Worm (Caenorhabditis elegans) whole organism, early embryonic: ENCODE results near the gene Y73C8B.1.

Source experiments
- B0310.2 ChIP-seq: sonication (generic microtip); optimal IDR thresholded peaks from 2 replicates; lab custom pipeline; 2016; ENCODE audit warnings: mild to moderate bottlenecking, missing genetic modification characterization, missing compliant biosample characterization
- F13C5.2 ChIP-seq: sonication (generic microtip); optimal IDR thresholded peaks from 2 replicates; lab custom pipeline; 2017; ENCODE audit warnings: mild to moderate bottlenecking, missing genetic modification characterization, inconsistent platforms, missing compliant biosample characterization
- aly-1 ChIP-seq: sonication (generic microtip); optimal IDR thresholded peaks from 2 replicates; lab custom pipeline; 2016; ENCODE audit warnings: missing genetic modification characterization, missing compliant biosample characterization
- ama-1 ChIP-seq: fragments of 150-350 bp; optimal IDR thresholded peaks from 2 replicates; lab custom pipeline; 2014
- ceh-36 ChIP-seq: sonication (generic microtip); optimal IDR thresholded peaks from 2 replicates; lab custom pipeline; 2016; ENCODE audit warnings: missing genetic modification characterization, inconsistent platforms, missing compliant biosample characterization
- ets-7 ChIP-seq: sonication (generic microtip); optimal IDR thresholded peaks from 2 replicates; lab custom pipeline; 2016; ENCODE audit warnings: missing genotype, missing genetic modification characterization, missing compliant biosample characterization
- flt-1 ChIP-seq: fragments of 200-800 bp; sonication (Bioruptor generic); IDR thresholded peaks from 2 replicates; pipeline ENCODE4 v1.3.6; 2022; ENCODE audit warnings: missing genetic modification characterization, missing compliant biosample characterization
- hmbx-1 ChIP-seq: sonication (generic microtip); optimal IDR thresholded peaks from 2 replicates; lab custom pipeline; 2016; ENCODE audit warnings: mild to moderate bottlenecking, missing genetic modification characterization, missing compliant biosample characterization
- hmg-4 ChIP-seq: fragments of 200-800 bp; sonication (Bioruptor generic); optimal IDR thresholded peaks from 2 replicates; lab custom pipeline; 2018; ENCODE audit warnings: mild to moderate bottlenecking, missing genetic modification characterization, missing compliant biosample characterization
- hnd-1 ChIP-seq: sonication (generic microtip); optimal IDR thresholded peaks from 2 replicates; lab custom pipeline; 2016; ENCODE audit warnings: missing genetic modification characterization, missing compliant biosample characterization
- pes-1 ChIP-seq: fragments of 200-800 bp; sonication (Bioruptor generic); IDR thresholded peaks from 2 replicates; pipeline ENCODE4 v1.3.6; 2022; ENCODE audit warnings: missing genetic modification reagents, missing genetic modification characterization, missing compliant biosample characterization
- sea-1 ChIP-seq: fragments of 200-800 bp; sonication (Bioruptor generic); conservative IDR thresholded peaks from 2 replicates; pipeline ENCODE4 v1.3.6; 2022; ENCODE audit warnings: missing genetic modification characterization, missing compliant biosample characterization
- tbx-11 ChIP-seq: fragments of 200-800 bp; sonication (Bioruptor generic); IDR thresholded peaks from 2 replicates; pipeline ENCODE4 v1.3.6; 2022; ENCODE audit warnings: missing genetic modification characterization, missing compliant biosample characterization
- tra-4 ChIP-seq: sonication (generic microtip); optimal IDR thresholded peaks from 2 replicates; lab custom pipeline; 2017; ENCODE audit warnings: missing genetic modification characterization, missing compliant biosample characterization

Gene Y73C8B.1

DNA sequence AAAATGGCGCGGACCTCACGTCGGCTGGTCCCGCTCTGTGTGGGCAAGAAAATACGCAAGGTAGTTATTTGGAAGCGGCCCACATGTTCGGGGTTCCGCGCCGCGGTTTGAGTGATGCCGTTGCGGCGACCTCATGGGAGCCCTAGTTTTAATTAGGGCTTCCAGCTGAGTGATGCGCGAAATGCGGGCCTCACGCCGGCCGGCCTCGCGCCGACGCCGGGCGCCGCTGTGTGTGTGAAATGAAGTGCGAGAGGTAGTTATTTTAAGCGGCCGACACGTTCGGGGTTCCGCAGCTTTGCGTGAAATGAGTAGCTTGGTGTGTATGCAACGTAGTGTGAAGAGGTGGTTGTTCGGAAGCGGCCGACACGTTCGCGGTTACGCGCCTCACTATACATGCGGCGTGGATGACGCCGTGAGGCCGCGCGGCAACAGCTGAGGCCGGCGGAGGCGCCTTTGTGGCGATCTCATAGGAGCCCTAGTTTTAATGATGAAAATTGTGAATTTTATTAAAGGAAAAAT, 46.7 kb downstream of the Y73C8B.1 start:
- no peak for TF ChIP-seq B0310.2
- no peak for TF ChIP-seq ceh-36 (tag; lab: Kevin White, UChicago)
- no peak for TF ChIP-seq hmg-4 (GFP tag; lab: Kevin White, UChicago)
- no peak for TF ChIP-seq ama-1 (lab: Kevin White, UChicago)
- no peak for TF ChIP-seq aly-1 (tag; lab: Kevin White, UChicago)
- no peak for TF ChIP-seq flt-1
- TF ChIP-seq pes-1 (GFP tag; lab: Robert Waterston, UW): no peak
- TF ChIP-seq hnd-1 (tag; lab: Kevin White, UChicago): no peak
- TF ChIP-seq tra-4 (tag; lab: Kevin White, UChicago): no peak
- no peak for TF ChIP-seq hmbx-1
- no peak for TF ChIP-seq ets-7

DNA sequence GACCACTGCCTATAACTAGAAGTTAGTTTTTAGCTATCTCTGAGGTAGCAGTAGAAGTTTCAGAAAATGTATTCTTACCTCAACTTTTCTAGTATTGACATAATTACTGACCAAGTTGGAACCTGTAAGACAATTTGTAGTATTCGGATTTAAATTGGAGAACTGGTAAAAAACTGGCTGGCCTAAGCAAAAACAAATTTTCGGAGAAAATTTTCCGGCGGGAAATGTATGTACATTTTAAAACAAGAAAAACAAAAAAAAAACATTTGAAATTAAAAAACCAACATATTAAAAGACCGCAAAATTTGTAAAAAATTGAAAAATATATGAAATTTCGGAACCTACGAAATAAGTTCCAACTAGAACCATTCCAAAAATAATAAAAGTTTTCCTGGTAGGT, 49.8 kb downstream of the Y73C8B.1 start, which contains the start of gene srab-11:
srab-11 (minus strand) TSS at position 101 of the 400 bp plus-strand sequence.
- no peak for TF ChIP-seq tbx-11 (GFP tag; lab: Robert Waterston, UW)
- no peak for TF ChIP-seq aly-1 (tag; lab: Kevin White, UChicago)
- TF ChIP-seq ets-7: no peak
- no peak for TF ChIP-seq ama-1 (lab: Kevin White, UChicago)
- TF ChIP-seq B0310.2: no peak
- no peak for TF ChIP-seq F13C5.2 (tag; lab: Kevin White, UChicago)
- TF ChIP-seq ceh-36 (tag; lab: Kevin White, UChicago): no peak
- no peak for TF ChIP-seq flt-1
- TF ChIP-seq hmbx-1: no peak
- TF ChIP-seq sea-1 (GFP tag; lab: Robert Waterston, UW): no peak
